Fruit fly (Drosophila melanogaster): ENCODE data around the gene CG32112.

CG32112 gene

dm6 chr3L:12694539-12695525 is 46.7 kb upstream of the CG32112 start (continued):
- TF ChIP-seq CG8765 (GFP tag; IDR thresholded peaks at IDR 0.05) (no peak), dimm (GFP tag; IDR thresholded peaks at IDR 0.05) (no peak), HLHmδ (GFP tag; optimal IDR thresholded peaks at IDR 0.05) (no peak)

dm6 chr3L:12695695-12696094 is 45.8 kb upstream of the CG32112 start:
- TF ChIP-seq sd (tag; optimal IDR thresholded peaks at IDR 0.05) = no peak
- no peak for TF ChIP-seq eve (GFP tag; optimal IDR thresholded peaks at IDR 0.05)
- no peak for TF ChIP-seq CG33557 (GFP tag; optimal IDR thresholded peaks at IDR 0.05)
- TF ChIP-seq CG8089 (GFP tag; optimal IDR thresholded peaks at IDR 0.05) = no peak
- no peak for TF ChIP-seq lbe (GFP tag; optimal IDR thresholded peaks at IDR 0.05)
- TF ChIP-seq PHDP (tag; optimal IDR thresholded peaks at IDR 0.05) = no peak
- no peak for TF ChIP-seq z (GFP tag; IDR thresholded peaks at IDR 0.05)
- TF ChIP-seq CG15601 (tag; optimal IDR thresholded peaks at IDR 0.05) = no peak
- TF ChIP-seq cg (GFP tag; optimal IDR thresholded peaks at IDR 0.05) = no peak
- peak; percentile 74 for TF ChIP-seq Ets65A (GFP tag)
- TF ChIP-seq crol (GFP tag; IDR thresholded peaks at IDR 0.05) = peak; percentile 83
- no peak for TF ChIP-seq CG2129 (GFP tag; IDR thresholded peaks at IDR 0.05; ENCODE audit: partially characterized antibody)
- TF ChIP-seq HLH3B (GFP tag; IDR thresholded peaks at IDR 0.05) = no peak
- no peak for TF ChIP-seq Spps (tag; optimal IDR thresholded peaks at IDR 0.05)
- no peak for TF ChIP-seq Doc3 (GFP tag; IDR thresholded peaks at IDR 0.05; ENCODE audit: partially characterized antibody)
- TF ChIP-seq Dek (tag; optimal IDR thresholded peaks at IDR 0.05) = no peak
- TF ChIP-seq Mes4 (GFP tag; optimal IDR thresholded peaks at IDR 0.05) = no peak
- TF ChIP-seq exex (tag; optimal IDR thresholded peaks at IDR 0.05) = peak; percentile 12
- TF ChIP-seq Med (GFP tag) = peak; percentile 46
- TF ChIP-seq caup (GFP tag; optimal IDR thresholded peaks at IDR 0.05; ENCODE audit: severe bottlenecking) = peak; percentile 55
- peak; percentile 44 for TF ChIP-seq Kr (GFP tag; optimal IDR thresholded peaks at IDR 0.05)
- no peak for TF ChIP-seq fd64A (GFP tag; optimal IDR thresholded peaks at IDR 0.05)
- no peak for TF ChIP-seq HLH4C (GFP tag; IDR thresholded peaks at IDR 0.05; ENCODE audit: partially characterized antibody)
- no peak for TF ChIP-seq CG13424 (tag; optimal IDR thresholded peaks at IDR 0.05)
- peak; percentile 37 for TF ChIP-seq sens (GFP tag)
- peak; percentile 52 for TF ChIP-seq grn (GFP tag; optimal IDR thresholded peaks at IDR 0.05)
- peak; percentile 44 for TF ChIP-seq CG4360 (GFP tag; IDR thresholded peaks at IDR 0.05)
- TF ChIP-seq bsh (GFP tag; optimal IDR thresholded peaks at IDR 0.05) = no peak
- no peak for TF ChIP-seq Side (GFP tag; optimal IDR thresholded peaks at IDR 0.05)
- TF ChIP-seq Sry-δ (GFP tag; optimal IDR thresholded peaks at IDR 0.05) = no peak
- no peak for TF ChIP-seq gfzf (GFP tag; optimal IDR thresholded peaks at IDR 0.05)
- no peak for TF ChIP-seq bab2 (GFP tag; optimal IDR thresholded peaks at IDR 0.05)
- no peak for TF ChIP-seq Pdp1 (GFP tag; optimal IDR thresholded peaks at IDR 0.05)
- TF ChIP-seq mirr (GFP tag; optimal IDR thresholded peaks at IDR 0.05) = peak; percentile 95
- TF ChIP-seq pan (optimal IDR thresholded peaks at IDR 0.05) = no peak
- peak in 1 of 2 experiments; percentile 42 for TF ChIP-seq pan (GFP tag; optimal IDR thresholded peaks at IDR 0.05 in 1 of 2, IDR thresholded peaks at IDR 0.05 in 1 of 2)
- no peak for TF ChIP-seq CTCF (GFP tag; optimal IDR thresholded peaks at IDR 0.05)
- TF ChIP-seq CG31441 (GFP tag; IDR thresholded peaks at IDR 0.05) = no peak
- no peak for TF ChIP-seq nau (GFP tag; optimal IDR thresholded peaks at IDR 0.05)
- no peak for TF ChIP-seq tup (GFP tag; optimal IDR thresholded peaks at IDR 0.05)
- 0 out of 2 replicates have a peak, but pooled peaks have one; percentile 21 for TF ChIP-seq GATAe (GFP tag; conservative IDR thresholded peaks at IDR 0.05)
- no peak for TF ChIP-seq CG10979 (tag; optimal IDR thresholded peaks at IDR 0.05)
- TF ChIP-seq Abd-B (GFP tag; optimal IDR thresholded peaks at IDR 0.05) = no peak
